Fruit fly (Drosophila melanogaster) Kc167 (cell line): ENCODE results near the gene Glut1.

ENCODE experiments used
- Myc ChIP-seq: fragments of >200 bp; optimal IDR thresholded peaks from 2 replicates; lab custom pipeline; 2017; ENCODE audit warnings: missing external identifiers
- Sin3A ChIP-seq: fragments of >200 bp; optimal IDR thresholded peaks from 2 replicates; lab custom pipeline; 2018; ENCODE audit warnings: missing external identifiers
- h ChIP-seq: fragments of >200 bp; optimal IDR thresholded peaks from 3 replicates; lab custom pipeline; 2018; ENCODE audit warnings: missing external identifiers
- psq ChIP-seq: fragments of >200 bp; optimal IDR thresholded peaks from 2 replicates; lab custom pipeline; 2017; ENCODE audit warnings: missing external identifiers
- ttk ChIP-seq: sonication (Bioruptor generic); optimal IDR thresholded peaks from 2 replicates; lab custom pipeline; 2017; ENCODE audit warnings: missing external identifiers

dm6 chr3L:1021642-1022041, 107.8 kb downstream of the Glut1 start:
- TF ChIP-seq h (lab: Kevin White, UChicago) (no peak), ttk (lab: Kevin White, UChicago) (no peak), psq (lab: Kevin White, UChicago) (no peak), Myc (no peak), Sin3A (lab: Kevin White, UChicago) (no peak)
